Worm (Caenorhabditis elegans): ENCODE measurements around the gene hum-8.

The hum-8 gene

DNA sequence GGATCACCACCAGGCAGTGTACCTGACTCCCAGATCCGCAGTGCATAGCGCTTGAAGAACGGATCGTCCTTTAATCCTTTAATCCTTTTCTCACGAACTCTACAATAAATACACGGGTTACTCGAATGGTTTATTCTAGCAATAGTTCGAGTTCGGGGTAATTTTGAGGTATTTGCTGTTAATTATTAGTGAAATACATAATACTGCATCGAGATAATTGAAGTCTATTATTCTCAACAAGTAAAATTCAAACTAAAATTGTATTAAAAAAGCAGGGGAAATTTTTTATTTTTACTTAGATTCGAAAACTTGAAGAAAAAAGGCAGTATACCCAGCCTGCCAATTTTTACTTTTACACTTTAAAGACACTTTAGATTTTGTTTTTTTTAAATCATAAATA, 30.4 kb downstream of the hum-8 start, which contains the start of gene kgb-1:
Gene kgb-1, minus strand, starts transcription at position 101 of the 400 bp plus-strand sequence.
- TF ChIP-seq elt-4 (tag; optimal IDR thresholded peaks at IDR 0.05), result no peak
- TF ChIP-seq ama-1 (optimal IDR thresholded peaks at IDR 0.05), result no peak
- TF ChIP-seq dve-1 (tag; optimal IDR thresholded peaks at IDR 0.05), result no peak
- no peak for TF ChIP-seq ceh-34 (tag; optimal IDR thresholded peaks at IDR 0.05)
- no peak for TF ChIP-seq ceh-19 (GFP tag; optimal IDR thresholded peaks at IDR 0.05)
- no peak for TF ChIP-seq fkh-10 (GFP tag; optimal IDR thresholded peaks at IDR 0.05)

ce11 chrIV:408892-409291, 31.5 kb downstream of the hum-8 start:
- TF ChIP-seq unc-55 (GFP tag; optimal IDR thresholded peaks at IDR 0.05) (no peak), hlh-13 (GFP tag; optimal IDR thresholded peaks at IDR 0.05) (no peak), tbx-2 (tag; optimal IDR thresholded peaks at IDR 0.05) (no peak), ceh-30 (tag; optimal IDR thresholded peaks at IDR 0.05) (no peak), ama-1 (optimal IDR thresholded peaks at IDR 0.05) (no peak), tbx-7 (tag; optimal IDR thresholded peaks at IDR 0.05) (no peak), C08G9.2 (tag; optimal IDR thresholded peaks at IDR 0.05) (no peak)

DNA sequence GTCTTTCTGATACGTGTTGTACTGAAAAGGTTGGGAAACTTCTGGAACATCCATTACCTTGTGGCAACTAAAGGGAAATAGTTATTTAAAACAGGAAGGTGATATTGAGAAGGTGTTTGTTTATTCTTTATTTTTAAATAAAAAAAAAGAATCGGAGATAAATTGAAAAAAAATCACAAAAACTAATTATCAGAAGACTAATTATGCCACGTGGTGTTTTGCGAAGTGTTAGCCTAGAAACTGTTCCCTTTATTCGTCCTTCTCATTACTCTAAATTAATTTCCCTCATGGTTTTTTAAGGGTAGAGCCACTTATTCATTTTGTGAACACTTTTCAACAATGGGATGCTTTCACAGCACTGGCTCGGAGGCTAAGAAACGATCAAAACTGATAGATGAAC, 39.0 kb downstream of the hum-8 start, which contains the start of gene gpa-4:
Gene gpa-4, plus strand, starts transcription at position 301 of the 400 bp plus-strand sequence.
- TF ChIP-seq nhr-11 (tag; optimal IDR thresholded peaks at IDR 0.05) (no peak), fax-1 (tag; optimal IDR thresholded peaks at IDR 0.05) (no peak), sdc-2 (tag; optimal IDR thresholded peaks at IDR 0.05) (no peak), C08G9.2 (tag; optimal IDR thresholded peaks at IDR 0.05) (no peak), ceh-19 (GFP tag; optimal IDR thresholded peaks at IDR 0.05) (no peak), unc-3 (GFP tag; conservative IDR thresholded peaks at IDR 0.05) (no peak), unc-3 (tag; optimal IDR thresholded peaks at IDR 0.05) (no peak), ceh-22 (tag; optimal IDR thresholded peaks at IDR 0.05) (no peak), ets-4 (tag; optimal IDR thresholded peaks at IDR 0.05) (no peak), unc-86 (tag; optimal IDR thresholded peaks at IDR 0.05) (no peak), ceh-31 (tag; optimal IDR thresholded peaks at IDR 0.05) (no peak), pax-1 (tag; optimal IDR thresholded peaks at IDR 0.05) (no peak), madf-2 (tag; optimal IDR thresholded peaks at IDR 0.05) (no peak), elt-2 (tag; optimal IDR thresholded peaks at IDR 0.05) (no peak), ceh-14 (tag; optimal IDR thresholded peaks at IDR 0.05) (no peak), mec-3 (tag; optimal IDR thresholded peaks at IDR 0.05; ENCODE audit: borderline replicate concordance) (no peak)

ce11 chrIV:396373-396772, 44.0 kb downstream of the hum-8 start, which contains the start of gene rrp-8:
rrp-8 (plus strand) TSS chrIV:396545.
- TF ChIP-seq ztf-16 (tag; optimal IDR thresholded peaks at IDR 0.05) (no peak), nfya-1 (tag; optimal IDR thresholded peaks at IDR 0.05) (no peak), nhr-11 (tag; optimal IDR thresholded peaks at IDR 0.05) (no peak)

ce11 chrIV:393409-393930, 46.9 kb downstream of the hum-8 start, which contains the start of the genes T07A9.15 and nog-1:
T07A9.15 (minus strand) TSS chrIV:393546.
nog-1 (plus strand) TSS chrIV:393880.
- no peak for TF ChIP-seq ahr-1 (tag; optimal IDR thresholded peaks at IDR 0.05)
- TF ChIP-seq pax-1 (tag; optimal IDR thresholded peaks at IDR 0.05), result no peak
- peak; percentile 81 for TF ChIP-seq hlh-30 (tag; optimal IDR thresholded peaks at IDR 0.05; ENCODE audit: insufficient read depth)
- TF ChIP-seq ceh-19 (GFP tag; optimal IDR thresholded peaks at IDR 0.05), result no peak
- peak; percentile 13 for TF ChIP-seq unc-42 (tag; optimal IDR thresholded peaks at IDR 0.05)
- TF ChIP-seq F13H6.1 (tag; optimal IDR thresholded peaks at IDR 0.05), result no peak
- peak; percentile 13 for TF ChIP-seq ttx-3 (tag; optimal IDR thresholded peaks at IDR 0.05)
- TF ChIP-seq ref-2 (tag; optimal IDR thresholded peaks at IDR 0.05), result no peak
- no peak for TF ChIP-seq unc-86 (tag; optimal IDR thresholded peaks at IDR 0.05)
- no peak for TF ChIP-seq hlh-6 (tag; optimal IDR thresholded peaks at IDR 0.05)
- TF ChIP-seq ceh-9 (tag; optimal IDR thresholded peaks at IDR 0.05), result no peak
- TF ChIP-seq ceh-14 (tag; optimal IDR thresholded peaks at IDR 0.05), result peak; percentile 26
- no peak for TF ChIP-seq gmeb-2 (tag; optimal IDR thresholded peaks at IDR 0.05)
- no peak for TF ChIP-seq odd-2 (tag; optimal IDR thresholded peaks at IDR 0.05)
- TF ChIP-seq ceh-31 (tag; optimal IDR thresholded peaks at IDR 0.05), result no peak
- peak; percentile 57 for TF ChIP-seq nfya-1 (tag; optimal IDR thresholded peaks at IDR 0.05)
- TF ChIP-seq madf-2 (tag; optimal IDR thresholded peaks at IDR 0.05), result no peak
- no peak for TF ChIP-seq tbx-2 (tag; optimal IDR thresholded peaks at IDR 0.05)
- TF ChIP-seq zip-5 (tag; optimal IDR thresholded peaks at IDR 0.05), result no peak
- TF ChIP-seq rnt-1 (tag; optimal IDR thresholded peaks at IDR 0.05), result no peak
- no peak for TF ChIP-seq pros-1 (tag; optimal IDR thresholded peaks at IDR 0.05)
- TF ChIP-seq unc-55 (GFP tag; optimal IDR thresholded peaks at IDR 0.05), result no peak
- no peak for TF ChIP-seq eyg-1 (tag; optimal IDR thresholded peaks at IDR 0.05)
- peak; percentile 8 for TF ChIP-seq elt-2 (tag; optimal IDR thresholded peaks at IDR 0.05)
- no peak for TF ChIP-seq lim-6 (tag; optimal IDR thresholded peaks at IDR 0.05)

All from whole organism, late embryonic.